2 worm cellular contexts compared by ENCODE assay signal in the genomic region with DNA sequence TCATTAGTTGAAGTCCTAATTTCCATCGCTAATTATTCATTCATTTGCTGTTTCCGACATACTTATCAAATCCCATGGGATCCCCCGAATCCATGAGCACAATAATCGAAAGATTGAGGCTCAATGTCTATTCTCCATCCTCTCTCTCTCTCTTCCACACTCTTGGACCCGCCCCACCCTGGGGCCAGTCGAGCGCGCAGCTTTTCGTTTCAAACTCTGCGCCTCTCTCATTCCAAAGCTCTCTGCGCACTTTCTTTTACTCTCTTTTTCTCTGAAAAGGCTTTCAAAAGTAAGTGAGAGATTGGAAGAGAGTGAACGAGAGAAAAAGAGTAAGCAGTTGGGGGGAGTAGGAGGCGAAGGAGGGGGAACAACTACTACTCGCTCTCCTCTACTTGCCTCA.
TF ChIP-seq lines count a peak whose summit lies in the region.

A gene (plus strand): TSS at position 346 of the 400 bp plus-strand sequence.

TF ChIP-seq in whole organism, L1 larva, 84 proteins besides CTCF, POLR2A, EP300 and RAD21 (continued from another document and continues in another):
- peak; percentile 49 for TF ChIP-seq pax-3 (tag; optimal IDR thresholded peaks at IDR 0.05; lab: Kevin White, UChicago)
- peak; percentile 82 to 88 for TF ChIP-seq lsy-2 (tag; optimal IDR thresholded peaks at IDR 0.05; lab: Kevin White, UChicago)
- peak; percentile 38 for TF ChIP-seq blmp-1 (tag; optimal IDR thresholded peaks at IDR 0.05; lab: Kevin White, UChicago)
- peak; percentile 51 for TF ChIP-seq lir-3 (tag; optimal IDR thresholded peaks at IDR 0.05; lab: Kevin White, UChicago; ENCODE audit: poor library complexity)
- TF ChIP-seq nhr-76 (tag; optimal IDR thresholded peaks at IDR 0.05; lab: Kevin White, UChicago), result no peak
- TF ChIP-seq C16A3.4 (tag; optimal IDR thresholded peaks at IDR 0.05; lab: Kevin White, UChicago), result peak; percentile 35
- TF ChIP-seq aha-1 (tag; optimal IDR thresholded peaks at IDR 0.05; lab: Kevin White, UChicago), result no peak
- TF ChIP-seq hpl-2 (GFP tag; optimal IDR thresholded peaks at IDR 0.05; lab: Kevin White, UChicago), result no peak
- peak; percentile 87 for TF ChIP-seq rnt-1 (tag; optimal IDR thresholded peaks at IDR 0.05; lab: Kevin White, UChicago)
- no peak for TF ChIP-seq ztf-4 (tag; optimal IDR thresholded peaks at IDR 0.05; lab: Kevin White, UChicago)
- peak in 1 of 2 experiments; percentile 2 for TF ChIP-seq mdl-1 (tag; optimal IDR thresholded peaks at IDR 0.05; lab: Kevin White, UChicago)
- TF ChIP-seq fkh-8 (tag; optimal IDR thresholded peaks at IDR 0.05; lab: Kevin White, UChicago), result peak; percentile 83
- TF ChIP-seq unc-86 (tag; optimal IDR thresholded peaks at IDR 0.05; lab: Kevin White, UChicago), result peak; percentile 80
- TF ChIP-seq nhr-20 (tag; optimal IDR thresholded peaks at IDR 0.05; lab: Kevin White, UChicago), result peak; percentile 58
- no peak for TF ChIP-seq zip-4 (GFP tag; optimal IDR thresholded peaks at IDR 0.05; lab: Kevin White, UChicago)
- peak; percentile 67 for TF ChIP-seq xbp-1 (tag; optimal IDR thresholded peaks at IDR 0.05; lab: Kevin White, UChicago)
- TF ChIP-seq nhr-11 (tag; optimal IDR thresholded peaks at IDR 0.05; lab: Kevin White, UChicago), result no peak
- TF ChIP-seq ceh-88 (GFP tag; IDR thresholded peaks at IDR 0.05; lab: Robert Waterston, UW), result no peak
- no peak for TF ChIP-seq fkh-4 (tag; optimal IDR thresholded peaks at IDR 0.05; lab: Kevin White, UChicago; ENCODE audit: borderline replicate concordance)
- TF ChIP-seq ceh-82 (tag; optimal IDR thresholded peaks at IDR 0.05; lab: Kevin White, UChicago), result peak; percentile 60 to 86 (median 68)
- no peak for TF ChIP-seq alr-1 (tag; optimal IDR thresholded peaks at IDR 0.05; lab: Kevin White, UChicago; ENCODE audit: borderline replicate concordance)
- peak; percentile 46; the same call in 1 of the 2 replicates for TF ChIP-seq unc-98 (GFP tag; IDR thresholded peaks at IDR 0.05; lab: Robert Waterston, UW)
- TF ChIP-seq snu-23 (GFP tag; optimal IDR thresholded peaks at IDR 0.05; lab: Kevin White, UChicago), result peak; percentile 79
- peak; percentile 62 for TF ChIP-seq fos-1 (tag; optimal IDR thresholded peaks at IDR 0.05; lab: Kevin White, UChicago)
- TF ChIP-seq egl-13 (tag; optimal IDR thresholded peaks at IDR 0.05; lab: Kevin White, UChicago), result peak; percentile 47
- TF ChIP-seq vab-15 (tag; optimal IDR thresholded peaks at IDR 0.05; lab: Kevin White, UChicago), result no peak
- no peak for TF ChIP-seq pqm-1 (tag; optimal IDR thresholded peaks at IDR 0.05; lab: Kevin White, UChicago)
- no peak for TF ChIP-seq tlp-1 (tag; optimal IDR thresholded peaks at IDR 0.05; lab: Kevin White, UChicago)
- no peak for TF ChIP-seq unc-30 (tag; optimal IDR thresholded peaks at IDR 0.05; lab: Kevin White, UChicago)
- TF ChIP-seq nhr-84 (tag; optimal IDR thresholded peaks at IDR 0.05; lab: Kevin White, UChicago), result no peak
- peak; percentile 25 for TF ChIP-seq F16B12.6 (tag; optimal IDR thresholded peaks at IDR 0.05; lab: Kevin White, UChicago)
- TF ChIP-seq C04F5.9 (tag; optimal IDR thresholded peaks at IDR 0.05; lab: Kevin White, UChicago), result peak; percentile 31
- no peak for TF ChIP-seq ets-5 (GFP tag; IDR thresholded peaks at IDR 0.05; lab: Robert Waterston, UW)
- peak; percentile 91 for TF ChIP-seq nhr-71 (tag; optimal IDR thresholded peaks at IDR 0.05; lab: Kevin White, UChicago)
- peak; percentile 58 to 75 (median 67) for TF ChIP-seq dpl-1 (GFP tag; optimal IDR thresholded peaks at IDR 0.05; lab: Kevin White, UChicago)
- TF ChIP-seq tbx-2 (tag; optimal IDR thresholded peaks at IDR 0.05; lab: Kevin White, UChicago), result peak; percentile 73
- peak; percentile 62 for TF ChIP-seq ceh-8 (GFP tag; optimal IDR thresholded peaks at IDR 0.05; lab: Kevin White, UChicago)
- TF ChIP-seq snpc-4 (tag; optimal IDR thresholded peaks at IDR 0.05; lab: Kevin White, UChicago), result peak; percentile 43
- no peak for TF ChIP-seq ceh-90 (tag; optimal IDR thresholded peaks at IDR 0.05; lab: Kevin White, UChicago)
- peak; percentile 79 for TF ChIP-seq mep-1 (tag; optimal IDR thresholded peaks at IDR 0.05; lab: Kevin White, UChicago)
- no peak for TF ChIP-seq unc-62 (GFP tag; optimal IDR thresholded peaks at IDR 0.05; lab: Kevin White, UChicago)
- peak; percentile 68 for TF ChIP-seq zag-1 (tag; optimal IDR thresholded peaks at IDR 0.05; lab: Kevin White, UChicago)
- TF ChIP-seq ceh-63 (GFP tag; optimal IDR thresholded peaks at IDR 0.05; lab: Kevin White, UChicago), result no peak
- TF ChIP-seq sptf-1 (tag; optimal IDR thresholded peaks at IDR 0.05; lab: Kevin White, UChicago), result no peak
- TF ChIP-seq Y116A8C.19 (tag; optimal IDR thresholded peaks at IDR 0.05; lab: Kevin White, UChicago; ENCODE audit: borderline replicate concordance), result no peak
- no peak for TF ChIP-seq nhr-90 (tag; optimal IDR thresholded peaks at IDR 0.05; lab: Kevin White, UChicago; ENCODE audit: poor library complexity)
- TF ChIP-seq jun-1 (tag; optimal IDR thresholded peaks at IDR 0.05; lab: Kevin White, UChicago), result peak; percentile 59
- TF ChIP-seq sox-4 (tag; optimal IDR thresholded peaks at IDR 0.05; lab: Kevin White, UChicago), result peak; percentile 20
- peak; percentile 85 to 88 for TF ChIP-seq efl-1 (optimal IDR thresholded peaks at IDR 0.05; lab: Kevin White, UChicago)
- peak; percentile 76 to 95 for TF ChIP-seq efl-1 (GFP tag; optimal IDR thresholded peaks at IDR 0.05 in 1 of 2; lab: Kevin White, UChicago)
- peak; percentile 34 for TF ChIP-seq unc-130 (tag; optimal IDR thresholded peaks at IDR 0.05; lab: Kevin White, UChicago)
- TF ChIP-seq fkh-10 (GFP tag; optimal IDR thresholded peaks at IDR 0.05; lab: Kevin White, UChicago), result peak; percentile 81
- peak; percentile 46 for TF ChIP-seq lin-39 (tag; optimal IDR thresholded peaks at IDR 0.05; lab: Kevin White, UChicago)
- no peak for TF ChIP-seq sup-37 (GFP tag; optimal IDR thresholded peaks at IDR 0.05; lab: Kevin White, UChicago)
- TF ChIP-seq C34B4.2 (tag; optimal IDR thresholded peaks at IDR 0.05; lab: Kevin White, UChicago), result no peak
- TF ChIP-seq elt-3 (tag; optimal IDR thresholded peaks at IDR 0.05; lab: Kevin White, UChicago), result no peak
- TF ChIP-seq egl-27 (tag; optimal IDR thresholded peaks at IDR 0.05; lab: Kevin White, UChicago), result peak in 1 of 2 experiments; percentile 40
- no peak for TF ChIP-seq grh-1 (GFP tag; IDR thresholded peaks at IDR 0.05; lab: Robert Waterston, UW)
- TF ChIP-seq pag-3 (tag; optimal IDR thresholded peaks at IDR 0.05; lab: Kevin White, UChicago; ENCODE audit: borderline replicate concordance, insufficient read depth), result no peak
- peak; percentile 97 for TF ChIP-seq lin-14 (GFP tag; optimal IDR thresholded peaks at IDR 0.05; lab: Kevin White, UChicago)
- TF ChIP-seq nhr-47 (tag; optimal IDR thresholded peaks at IDR 0.05; lab: Kevin White, UChicago), result peak; percentile 79
- no peak for TF ChIP-seq ama-1 (optimal IDR thresholded peaks at IDR 0.05; lab: Kevin White, UChicago)
- TF ChIP-seq nhr-77 (tag; optimal IDR thresholded peaks at IDR 0.05; lab: Kevin White, UChicago), result peak; percentile 69

TF ChIP-seq in whole organism, L3 larva, 47 proteins besides CTCF, POLR2A, EP300 and RAD21 (continued from another document):
- TF ChIP-seq snpc-4 (tag; optimal IDR thresholded peaks at IDR 0.05; lab: Kevin White, UChicago) (peak; percentile 51), R02D3.7 (tag; optimal IDR thresholded peaks at IDR 0.05; lab: Kevin White, UChicago) (peak; percentile 8), pqm-1 (tag; optimal IDR thresholded peaks at IDR 0.05; lab: Kevin White, UChicago) (no peak), zag-1 (tag; optimal IDR thresholded peaks at IDR 0.05; lab: Kevin White, UChicago) (no peak), lin-39 (tag; optimal IDR thresholded peaks at IDR 0.05; lab: Kevin White, UChicago) (peak; percentile 91), ZK546.5 (tag; optimal IDR thresholded peaks at IDR 0.05; lab: Kevin White, UChicago) (no peak), hmg-11 (tag; optimal IDR thresholded peaks at IDR 0.05; lab: Kevin White, UChicago) (peak; percentile 93), unc-62 (GFP tag; optimal IDR thresholded peaks at IDR 0.05; lab: Kevin White, UChicago) (peak; percentile 7), nhr-43 (tag; optimal IDR thresholded peaks at IDR 0.05; lab: Kevin White, UChicago; ENCODE audit: poor library complexity, severe bottlenecking) (no peak), fos-1 (tag; optimal IDR thresholded peaks at IDR 0.05; lab: Kevin White, UChicago) (no peak), lin-15B (tag; optimal IDR thresholded peaks at IDR 0.05; lab: Kevin White, UChicago) (peak; percentile 79), tbx-2 (tag; optimal IDR thresholded peaks at IDR 0.05; lab: Kevin White, UChicago) (peak; percentile 21), ceh-82 (tag; optimal IDR thresholded peaks at IDR 0.05; lab: Kevin White, UChicago) (no peak), ceh-9 (tag; optimal IDR thresholded peaks at IDR 0.05; lab: Kevin White, UChicago) (no peak), nhr-76 (tag; optimal IDR thresholded peaks at IDR 0.05; lab: Kevin White, UChicago) (no peak), daf-12 (tag; optimal IDR thresholded peaks at IDR 0.05; lab: Kevin White, UChicago) (no peak), elt-2 (tag; optimal IDR thresholded peaks at IDR 0.05; lab: Kevin White, UChicago) (no peak), nhr-237 (tag; optimal IDR thresholded peaks at IDR 0.05; lab: Kevin White, UChicago) (no peak), ceh-16 (tag; optimal IDR thresholded peaks at IDR 0.05; lab: Kevin White, UChicago) (no peak), nfya-1 (tag; optimal IDR thresholded peaks at IDR 0.05; lab: Kevin White, UChicago; ENCODE audit: insufficient read depth) (peak; percentile 93), elt-1 (tag; optimal IDR thresholded peaks at IDR 0.05; lab: Kevin White, UChicago) (peak; percentile 46), nhr-67 (tag; optimal IDR thresholded peaks at IDR 0.05; lab: Kevin White, UChicago) (no peak), fkh-2 (tag; optimal IDR thresholded peaks at IDR 0.05; lab: Kevin White, UChicago) (no peak), nhr-28 (tag; optimal IDR thresholded peaks at IDR 0.05; lab: Kevin White, UChicago) (no peak), fkh-10 (GFP tag; optimal IDR thresholded peaks at IDR 0.05; lab: Kevin White, UChicago) (peak; percentile 23), nhr-25 (tag; optimal IDR thresholded peaks at IDR 0.05; lab: Kevin White, UChicago) (no peak), mml-1 (tag; optimal IDR thresholded peaks at IDR 0.05; lab: Kevin White, UChicago) (no peak), ztf-11 (tag; optimal IDR thresholded peaks at IDR 0.05; lab: Kevin White, UChicago) (no peak)
